Worm (Caenorhabditis elegans): ENCODE results near the gene srd-32.

DNA sequence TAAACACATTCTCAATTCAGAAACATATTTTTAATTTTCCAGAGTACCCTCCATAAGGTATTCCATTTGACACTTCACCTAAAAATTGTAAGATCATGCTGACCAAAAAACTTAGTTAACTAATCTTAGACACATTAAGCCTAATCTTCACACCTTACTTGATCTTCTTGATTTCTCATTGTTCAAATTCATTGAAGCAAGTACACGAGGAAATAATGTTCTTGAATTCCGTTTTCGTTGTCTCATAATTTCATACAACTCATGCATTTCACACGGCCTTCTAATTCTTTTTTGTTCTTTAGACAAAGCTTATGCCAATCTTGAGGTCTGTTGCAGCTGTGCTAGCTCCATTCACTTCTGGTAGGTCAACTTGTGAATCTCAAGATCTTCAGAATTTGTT lies 6.5 kb downstream of the srd-32 start, which contains the start of gene srd-33:
- TF ChIP-seq W03F9.2 (tag; optimal IDR thresholded peaks at IDR 0.05) = no peak
- no peak for TF ChIP-seq him-1 (tag; optimal IDR thresholded peaks at IDR 0.05)

Measured in whole organism, L4/young adult.